Fruit fly (Drosophila melanogaster) whole organism, adult: ENCODE measurements around the gene CG17122.

Experiments
- CG11617 ChIP-seq: fragments of 200-800 bp; sonication (Bioruptor generic); optimal IDR thresholded peaks from 2 replicates; lab custom pipeline; 2017; ENCODE audit warnings: mild to moderate bottlenecking, missing biosample characterization, missing genetic modification reagents, missing genetic modification characterization
- CG12768 ChIP-seq: fragments of 200-800 bp; sonication (Bioruptor generic); optimal IDR thresholded peaks from 2 replicates; lab custom pipeline; 2017; ENCODE audit warnings: missing biosample characterization, missing genetic modification characterization, mild to moderate bottlenecking, moderate library complexity, missing genetic modification reagents
- CG14711 ChIP-seq: fragments of 200-800 bp; sonication (Bioruptor generic); optimal IDR thresholded peaks from 2 replicates; lab custom pipeline; 2018; ENCODE audit warnings: missing biosample characterization, mild to moderate bottlenecking, missing genetic modification characterization, moderate library complexity
- CG1620 ChIP-seq: fragments of 200-800 bp; sonication (Bioruptor generic); optimal IDR thresholded peaks from 2 replicates; lab custom pipeline; 2016; ENCODE audit warnings: missing biosample characterization, missing genetic modification characterization
- CG33017 ChIP-seq: fragments of 200-800 bp; sonication (Bioruptor generic); optimal IDR thresholded peaks from 2 replicates; lab custom pipeline; 2018; ENCODE audit warnings: missing biosample characterization, mild to moderate bottlenecking, missing genetic modification characterization, moderate library complexity
- CG5204 ChIP-seq: fragments of 200-800 bp; sonication (Bioruptor generic); optimal IDR thresholded peaks from 2 replicates; lab custom pipeline; 2016; ENCODE audit warnings: missing biosample characterization, missing genetic modification characterization
- CG7045 ChIP-seq: fragments of 200-800 bp; sonication (Bioruptor generic); optimal IDR thresholded peaks from 2 replicates; lab custom pipeline; 2017; ENCODE audit warnings: missing biosample characterization, mild to moderate bottlenecking, missing genetic modification characterization
- CG7101 ChIP-seq: fragments of 200-800 bp; sonication (Bioruptor generic); optimal IDR thresholded peaks from 2 replicates; lab custom pipeline; 2018; ENCODE audit warnings: missing biosample characterization, mild to moderate bottlenecking, missing genetic modification characterization, moderate library complexity
- Clk ChIP-seq: fragments of 200-800 bp; sonication (Bioruptor generic); optimal IDR thresholded peaks from 2 replicates; lab custom pipeline; 2017; ENCODE audit warnings: missing biosample characterization, missing genetic modification characterization
- Crg-1 ChIP-seq: fragments of 200-800 bp; sonication (Bioruptor generic); optimal IDR thresholded peaks from 2 replicates; lab custom pipeline; 2016; ENCODE audit warnings: missing biosample characterization, missing genetic modification characterization
- Hr96 ChIP-seq: fragments of 200-800 bp; sonication (Bioruptor generic); optimal IDR thresholded peaks from 2 replicates; lab custom pipeline; 2016; ENCODE audit warnings: missing biosample characterization, missing genetic modification characterization
- Mnt ChIP-seq: fragments of 200-800 bp; sonication (Bioruptor generic); optimal IDR thresholded peaks from 2 replicates; lab custom pipeline; 2016; ENCODE audit warnings: missing biosample characterization, mild to moderate bottlenecking, missing genetic modification characterization
- bab1 ChIP-seq: fragments of 200-800 bp; sonication (Bioruptor generic); optimal IDR thresholded peaks from 3 replicates; lab custom pipeline; 2019; ENCODE audit warnings: missing biosample characterization, mild to moderate bottlenecking, missing genetic modification characterization, moderate library complexity
- cic ChIP-seq: fragments of 200-800 bp; sonication (Bioruptor generic); optimal IDR thresholded peaks from 2 replicates; lab custom pipeline; 2017; ENCODE audit warnings: missing biosample characterization, mild to moderate bottlenecking, missing genetic modification characterization, moderate library complexity
- cnc ChIP-seq, 2 experiments: fragments of >200 bp; optimal IDR thresholded peaks; 2 replicates each; lab custom pipeline; 2017
- kay ChIP-seq: fragments of 200-800 bp; sonication (Bioruptor generic); peaks from one replicate; lab custom pipeline; 2016; ENCODE audit warnings: missing biosample characterization, missing genetic modification characterization, borderline replicate concordance
- ovo ChIP-seq: fragments of 200-800 bp; sonication (Bioruptor generic); optimal IDR thresholded peaks from 2 replicates; lab custom pipeline; 2016; ENCODE audit warnings: missing biosample characterization, missing genetic modification characterization
- pad ChIP-seq: fragments of 200-800 bp; sonication (Bioruptor generic); optimal IDR thresholded peaks from 3 replicates; lab custom pipeline; 2017; ENCODE audit warnings: missing biosample characterization, missing genetic modification characterization, mild to moderate bottlenecking, moderate library complexity, missing genetic modification reagents
- tj ChIP-seq: fragments of 200-800 bp; sonication (Bioruptor generic); optimal IDR thresholded peaks from 3 replicates; lab custom pipeline; 2017; ENCODE audit warnings: missing biosample characterization, mild to moderate bottlenecking, missing genetic modification characterization, moderate library complexity
- toe ChIP-seq: fragments of 200-800 bp; sonication (Bioruptor generic); optimal IDR thresholded peaks from 2 replicates; lab custom pipeline; 2016; ENCODE audit warnings: missing biosample characterization, missing genetic modification characterization

The CG17122 gene

dm6 chr3L:20313469-20313868, 38.3 kb upstream of the CG17122 start, which contains the start of gene alphaSnap:
Gene alphaSnap, plus strand, starts transcription at chr3L:20313632.
- peak; percentile 43 for TF ChIP-seq bab1 (GFP tag; lab: Kevin White, UChicago)
- peak; percentile 29 for TF ChIP-seq Mnt (GFP tag; lab: Kevin White, UChicago)
- TF ChIP-seq CG33017: no peak
- peak; percentile 71 for TF ChIP-seq CG1620 (GFP tag; lab: Kevin White, UChicago)
- no peak for TF ChIP-seq CG11617 (GFP tag; lab: Kevin White, UChicago)
- TF ChIP-seq CG12768 (GFP tag; lab: Kevin White, UChicago): no peak
- peak; percentile 29 for TF ChIP-seq Hr96 (GFP tag; lab: Kevin White, UChicago)
- TF ChIP-seq cic (GFP tag; lab: Kevin White, UChicago): no peak
- peak; percentile 15 for TF ChIP-seq ovo
- TF ChIP-seq CG7045: no peak
- peak; percentile 15 for TF ChIP-seq toe (GFP tag; lab: Kevin White, UChicago)
- peak; percentile 43 for TF ChIP-seq CG14711
- peak; percentile 6 for TF ChIP-seq tj (GFP tag; lab: Kevin White, UChicago)
- no peak for TF ChIP-seq Clk (GFP tag; lab: Kevin White, UChicago)
- peak; percentile 45 for TF ChIP-seq CG7101 (tag; lab: Kevin White, UChicago)
- peak; percentile 18 for TF ChIP-seq pad (GFP tag; lab: Kevin White, UChicago)
- TF ChIP-seq cnc (optimal IDR thresholded peaks at IDR 0.05; lab: Kevin White, UChicago): no peak
- TF ChIP-seq Crg-1: peak; percentile 63
- TF ChIP-seq kay (GFP tag; lab: Kevin White, UChicago): no peak

- peak; percentile 5 for TF ChIP-seq ovo
- TF ChIP-seq pad (GFP tag; lab: Kevin White, UChicago): peak; percentile 68
- TF ChIP-seq Mnt (GFP tag; lab: Kevin White, UChicago): peak; percentile 20
- peak; percentile 77 for TF ChIP-seq CG1620 (GFP tag; lab: Kevin White, UChicago)
- TF ChIP-seq tj (GFP tag; lab: Kevin White, UChicago): no peak
- peak; percentile 44 for TF ChIP-seq CG14711
- TF ChIP-seq CG7101 (tag; lab: Kevin White, UChicago): peak; percentile 53
- TF ChIP-seq Crg-1: peak; percentile 73
- TF ChIP-seq CG7045: no peak
- TF ChIP-seq CG11617 (GFP tag; lab: Kevin White, UChicago): no peak
- peak; percentile 66 for TF ChIP-seq bab1 (GFP tag; lab: Kevin White, UChicago)
Observed at dm6 chr3L:20309758-20310733, 34.9 kb upstream of the CG17122 start.

dm6 chr3L:20309354-20309753, 34.2 kb upstream of the CG17122 start, which contains the start of gene polo:
Gene polo, plus strand, starts transcription at chr3L:20309654.
- no peak for TF ChIP-seq CG7045
- TF ChIP-seq CG12768 (GFP tag; lab: Kevin White, UChicago): no peak
- TF ChIP-seq bab1 (GFP tag; lab: Kevin White, UChicago): no peak
- no peak for TF ChIP-seq Mnt (GFP tag; lab: Kevin White, UChicago)
- TF ChIP-seq toe (GFP tag; lab: Kevin White, UChicago): no peak
- TF ChIP-seq CG7101 (tag; lab: Kevin White, UChicago): no peak
- TF ChIP-seq ovo: no peak
- TF ChIP-seq Hr96 (GFP tag; lab: Kevin White, UChicago): no peak
- TF ChIP-seq CG5204: no peak
- TF ChIP-seq Crg-1: no peak
- TF ChIP-seq cic (GFP tag; lab: Kevin White, UChicago): no peak
- no peak for TF ChIP-seq Clk (GFP tag; lab: Kevin White, UChicago)
- no peak for TF ChIP-seq CG14711
- no peak for TF ChIP-seq tj (GFP tag; lab: Kevin White, UChicago)

- no peak for TF ChIP-seq CG14711
- no peak for TF ChIP-seq CG7045
- no peak for TF ChIP-seq Hr96 (GFP tag; lab: Kevin White, UChicago)
- no peak for TF ChIP-seq CG5204
- TF ChIP-seq ovo: no peak
- no peak for TF ChIP-seq bab1 (GFP tag; lab: Kevin White, UChicago)
- TF ChIP-seq cnc (optimal IDR thresholded peaks at IDR 0.05; lab: Kevin White, UChicago): no peak
- no peak for TF ChIP-seq CG7101 (tag; lab: Kevin White, UChicago)
- no peak for TF ChIP-seq CG33017
- TF ChIP-seq Crg-1: no peak
- TF ChIP-seq cic (GFP tag; lab: Kevin White, UChicago): no peak
Observed at dm6 chr3L:20306142-20306541, 31.0 kb upstream of the CG17122 start, which contains the start of gene CG32225. Gene CG32225, minus strand, starts transcription at chr3L:20306283.

dm6 chr3L:20302081-20302630, 27.0 kb upstream of the CG17122 start, which contains the start of gene Pex23:
Gene Pex23, minus strand, starts transcription at chr3L:20302141.
- TF ChIP-seq ovo: peak; percentile 52
- peak; percentile 48 for TF ChIP-seq CG12768 (GFP tag; lab: Kevin White, UChicago)
- TF ChIP-seq cic (GFP tag; lab: Kevin White, UChicago): peak; percentile 9
- TF ChIP-seq CG11617 (GFP tag; lab: Kevin White, UChicago): peak; percentile 74
- peak; percentile 58 for TF ChIP-seq pad (GFP tag; lab: Kevin White, UChicago)
- peak; percentile 70 for TF ChIP-seq Mnt (GFP tag; lab: Kevin White, UChicago)
- peak; percentile 74 for TF ChIP-seq CG1620 (GFP tag; lab: Kevin White, UChicago)
- peak; percentile 89 for TF ChIP-seq toe (GFP tag; lab: Kevin White, UChicago)
- peak; percentile 69 for TF ChIP-seq CG7045
- peak; percentile 79 for TF ChIP-seq Hr96 (GFP tag; lab: Kevin White, UChicago)
- TF ChIP-seq bab1 (GFP tag; lab: Kevin White, UChicago): peak; percentile 91
- TF ChIP-seq CG5204: peak; percentile 76
- TF ChIP-seq kay (GFP tag; lab: Kevin White, UChicago): no peak
- TF ChIP-seq CG14711: peak; percentile 96
- TF ChIP-seq cnc (optimal IDR thresholded peaks at IDR 0.05; lab: Kevin White, UChicago): no peak
- TF ChIP-seq tj (GFP tag; lab: Kevin White, UChicago): peak; percentile 41
- peak; percentile 50 for TF ChIP-seq Crg-1
- TF ChIP-seq CG7101 (tag; lab: Kevin White, UChicago): peak; percentile 75
- TF ChIP-seq Clk (GFP tag; lab: Kevin White, UChicago): peak; percentile 68
- peak; percentile 35 for TF ChIP-seq CG33017
